Fruit fly (Drosophila melanogaster): ENCODE data around the gene Tango2.

Tango2 gene

dm6 chrX:13639998-13640691 lies 23.4 kb downstream of the Tango2 start (continued):
- peak; percentile 97 for TF ChIP-seq CG16779 (tag; optimal IDR thresholded peaks at IDR 0.05)
- peak; percentile 99 for TF ChIP-seq eg (GFP tag; IDR thresholded peaks at IDR 0.05)
- peak; percentile 98 for TF ChIP-seq dac (GFP tag; optimal IDR thresholded peaks at IDR 0.05)
- TF ChIP-seq Ets96B (tag; optimal IDR thresholded peaks at IDR 0.05), result peak; percentile 98
- peak; percentile 94 for TF ChIP-seq CG9139 (GFP tag; optimal IDR thresholded peaks at IDR 0.05)
- TF ChIP-seq pdm3 (GFP tag; optimal IDR thresholded peaks at IDR 0.05), result peak; percentile 99
- TF ChIP-seq Eip93F (GFP tag; optimal IDR thresholded peaks at IDR 0.05), result peak; percentile 83
- peak; percentile 64 for TF ChIP-seq Blimp-1 (GFP tag; optimal IDR thresholded peaks at IDR 0.05)
- peak; percentile 97 for TF ChIP-seq fd85E (GFP tag; optimal IDR thresholded peaks at IDR 0.05)
- peak; percentile 98 for TF ChIP-seq acj6 (GFP tag; optimal IDR thresholded peaks at IDR 0.05)
- peak; percentile 97 for TF ChIP-seq Gug (GFP tag; IDR thresholded peaks at IDR 0.05)
- TF ChIP-seq fd59A (GFP tag; optimal IDR thresholded peaks at IDR 0.05), result peak; percentile 95
- peak; percentile 97 for TF ChIP-seq spab (GFP tag; optimal IDR thresholded peaks at IDR 0.05)
- peak; percentile 94 for TF ChIP-seq Smox (GFP tag; optimal IDR thresholded peaks at IDR 0.05)
- peak; percentile 99 for TF ChIP-seq CG8119 (GFP tag; IDR thresholded peaks at IDR 0.05)

- TF ChIP-seq svp (GFP tag), result peak; percentile 95
- TF ChIP-seq net (GFP tag; optimal IDR thresholded peaks at IDR 0.05), result no peak
These were observed 23.9 kb downstream of the Tango2 start for dm6 chrX:13640692-13641011.

- TF ChIP-seq CG7368 (GFP tag; optimal IDR thresholded peaks at IDR 0.05), result peak; percentile 75
- TF ChIP-seq Sox15 (GFP tag; optimal IDR thresholded peaks at IDR 0.05), result peak; percentile 75
- peak; percentile 79 for TF ChIP-seq topi (GFP tag; optimal IDR thresholded peaks at IDR 0.05)
- TF ChIP-seq eg (GFP tag; IDR thresholded peaks at IDR 0.05), result peak; percentile 93
- no peak for TF ChIP-seq Eip93F (GFP tag; optimal IDR thresholded peaks at IDR 0.05)
- TF ChIP-seq achi (GFP tag; optimal IDR thresholded peaks at IDR 0.05), result peak; percentile 85
- peak; percentile 86 for TF ChIP-seq esn (GFP tag; optimal IDR thresholded peaks at IDR 0.05)
- peak; percentile 85 for TF ChIP-seq acj6 (GFP tag; optimal IDR thresholded peaks at IDR 0.05)
- peak; percentile 77 for TF ChIP-seq CG8632 (GFP tag; optimal IDR thresholded peaks at IDR 0.05)
- peak; percentile 75 for TF ChIP-seq vri (GFP tag; optimal IDR thresholded peaks at IDR 0.05)
- TF ChIP-seq Hr39 (GFP tag; optimal IDR thresholded peaks at IDR 0.05), result peak; percentile 81
- peak; percentile 62 for TF ChIP-seq CG9139 (GFP tag; optimal IDR thresholded peaks at IDR 0.05)
- peak; percentile 91 for TF ChIP-seq CG15336 (GFP tag; IDR thresholded peaks at IDR 0.05)
- TF ChIP-seq CG6792 (GFP tag; optimal IDR thresholded peaks at IDR 0.05), result peak; percentile 77
- no peak for TF ChIP-seq CG6854 (GFP tag; optimal IDR thresholded peaks at IDR 0.05)
- peak; percentile 72 for TF ChIP-seq Met (GFP tag; optimal IDR thresholded peaks at IDR 0.05)
- peak; percentile 82 for TF ChIP-seq dac (GFP tag; optimal IDR thresholded peaks at IDR 0.05)
- TF ChIP-seq CG8119 (GFP tag; IDR thresholded peaks at IDR 0.05), result peak; percentile 90
- peak; percentile 66 to 86 for TF ChIP-seq salr (GFP tag; optimal IDR thresholded peaks at IDR 0.05)
- peak; percentile 81 for TF ChIP-seq CG31627 (GFP tag; optimal IDR thresholded peaks at IDR 0.05)
- TF ChIP-seq pdm3 (GFP tag; optimal IDR thresholded peaks at IDR 0.05), result peak; percentile 90
- peak; percentile 68 for TF ChIP-seq CG8319 (GFP tag; optimal IDR thresholded peaks at IDR 0.05)
- TF ChIP-seq Sox14 (GFP tag; optimal IDR thresholded peaks at IDR 0.05), result peak; percentile 76
- peak; percentile 71 for TF ChIP-seq Smox (GFP tag; optimal IDR thresholded peaks at IDR 0.05)
- peak; percentile 69 for TF ChIP-seq CG11762 (GFP tag; optimal IDR thresholded peaks at IDR 0.05; ENCODE audit: insufficient read depth)
- TF ChIP-seq Sox102F (GFP tag; optimal IDR thresholded peaks at IDR 0.05), result peak; percentile 74
- peak; percentile 84 for TF ChIP-seq CG10669 (GFP tag; optimal IDR thresholded peaks at IDR 0.05)
- TF ChIP-seq CG6276 (GFP tag; optimal IDR thresholded peaks at IDR 0.05), result peak; percentile 90
- no peak for TF ChIP-seq Blimp-1 (GFP tag; optimal IDR thresholded peaks at IDR 0.05)
- TF ChIP-seq CG32006 (GFP tag; optimal IDR thresholded peaks at IDR 0.05), result peak; percentile 93
- TF ChIP-seq Eip78C (GFP tag), result peak; percentile 93
- peak; percentile 84 for TF ChIP-seq Eip75B (GFP tag; optimal IDR thresholded peaks at IDR 0.05)
- TF ChIP-seq lz (GFP tag; optimal IDR thresholded peaks at IDR 0.05), result peak; percentile 78
- TF ChIP-seq svp (GFP tag), result peak; percentile 18
- TF ChIP-seq net (GFP tag; optimal IDR thresholded peaks at IDR 0.05), result peak; percentile 86
- peak; percentile 64 for TF ChIP-seq Gug (GFP tag; IDR thresholded peaks at IDR 0.05)
- TF ChIP-seq cyc (GFP tag; optimal IDR thresholded peaks at IDR 0.05), result peak; percentile 74
- TF ChIP-seq spab (GFP tag; optimal IDR thresholded peaks at IDR 0.05), result peak; percentile 84
- peak; percentile 91 for TF ChIP-seq Hr4 (GFP tag; optimal IDR thresholded peaks at IDR 0.05)
- TF ChIP-seq Hr38 (GFP tag; optimal IDR thresholded peaks at IDR 0.05), result peak; percentile 65
These were observed 24.5 kb downstream of the Tango2 start for dm6 chrX:13641115-13641890.
